Worm (Caenorhabditis elegans) whole organism, L3 larva: ENCODE measurements around the gene Y49A3A.3.
A peak's percentile ranks its signal among the peaks of the same experiment; 100 is the strongest.
"Not testable (repeated sequence)": the region's sequence is repeated elsewhere in the genome, so short reads cannot be mapped to it uniquely, and the experiment has no call there.

Experiments
- R02D3.7 ChIP-seq: fragments of 150-350 bp; optimal IDR thresholded peaks from 2 replicates; lab custom pipeline; 2014; ENCODE audit warnings: missing biosample characterization, missing genetic modification characterization
- ZK546.5 ChIP-seq: sonication (generic microtip); optimal IDR thresholded peaks from 2 replicates; lab custom pipeline; 2017; ENCODE audit warnings: missing biosample characterization, missing genetic modification characterization
- aly-2 ChIP-seq: fragments of 150-350 bp; optimal IDR thresholded peaks from 2 replicates; lab custom pipeline; 2014; ENCODE audit warnings: missing biosample characterization, missing genetic modification characterization
- ama-1 ChIP-seq: fragments of 150-350 bp; optimal IDR thresholded peaks from 2 replicates; lab custom pipeline; 2018
- ceh-16 ChIP-seq: sonication (generic microtip); optimal IDR thresholded peaks from 2 replicates; lab custom pipeline; 2017; ENCODE audit warnings: missing biosample characterization, missing genetic modification characterization
- ceh-28 ChIP-seq: fragments of 150-350 bp; optimal IDR thresholded peaks from 2 replicates; lab custom pipeline; 2014; ENCODE audit warnings: missing biosample characterization, missing genetic modification reagents, missing genetic modification characterization
- ceh-82 ChIP-seq: fragments of 150-350 bp; optimal IDR thresholded peaks from 2 replicates; lab custom pipeline; 2014; ENCODE audit warnings: missing biosample characterization, missing genetic modification characterization
- ceh-9 ChIP-seq: sonication (generic microtip); optimal IDR thresholded peaks from 2 replicates; lab custom pipeline; 2018; ENCODE audit warnings: missing biosample characterization, missing genetic modification characterization
- daf-12 ChIP-seq: fragments of 150-350 bp; optimal IDR thresholded peaks from 2 replicates; lab custom pipeline; 2014; ENCODE audit warnings: missing biosample characterization, missing genetic modification reagents, missing genetic modification characterization
- egl-5 ChIP-seq: fragments of 150-350 bp; optimal IDR thresholded peaks from 2 replicates; lab custom pipeline; 2017; ENCODE audit warnings: missing biosample characterization, missing genetic modification reagents, missing genetic modification characterization, inconsistent platforms
- elt-1 ChIP-seq: fragments of 150-350 bp; optimal IDR thresholded peaks from 2 replicates; lab custom pipeline; 2014; ENCODE audit warnings: missing biosample characterization, missing genetic modification characterization
- elt-2 ChIP-seq: sonication (generic microtip); optimal IDR thresholded peaks from 2 replicates; lab custom pipeline; 2016; ENCODE audit warnings: missing genetic modification reagents, mild to moderate bottlenecking, missing genetic modification characterization, missing compliant biosample characterization
- elt-3 ChIP-seq, 3 experiments: fragments of 150-350 bp in 1 of 3; sonication (generic microtip) in 2 of 3; optimal IDR thresholded peaks; 2 replicates in 2 of 3; 4 replicates in 1 of 3; lab custom pipeline; 2014 to 2017; ENCODE audit warnings: missing biosample characterization in 3 of 3, missing genetic modification characterization in 3 of 3
- eor-1 ChIP-seq, 2 experiments: fragments of 150-350 bp; optimal IDR thresholded peaks; 2 replicates each; lab custom pipeline; 2014 to 2018; ENCODE audit warnings: missing biosample characterization in 2 of 2, missing genetic modification characterization in 2 of 2
- fkh-10 ChIP-seq: sonication (generic microtip); optimal IDR thresholded peaks from 2 replicates; lab custom pipeline; 2017; ENCODE audit warnings: missing biosample characterization, missing genetic modification reagents, missing genetic modification characterization
- fkh-2 ChIP-seq: fragments of 150-350 bp; optimal IDR thresholded peaks from 2 replicates; lab custom pipeline; 2014; ENCODE audit warnings: missing biosample characterization, missing genetic modification reagents, missing genetic modification characterization
- fos-1 ChIP-seq: fragments of 150-350 bp; optimal IDR thresholded peaks from 2 replicates; lab custom pipeline; 2014; ENCODE audit warnings: missing biosample characterization, missing genetic modification characterization
- hmg-11 ChIP-seq: sonication (generic microtip); optimal IDR thresholded peaks from 2 replicates; lab custom pipeline; 2016; ENCODE audit warnings: missing genetic modification characterization, missing compliant biosample characterization
- jun-1 ChIP-seq: fragments of 150-350 bp; optimal IDR thresholded peaks from 2 replicates; lab custom pipeline; 2014; ENCODE audit warnings: missing biosample characterization, missing genetic modification reagents, missing genetic modification characterization
- lin-15B ChIP-seq: fragments of 150-350 bp; optimal IDR thresholded peaks from 2 replicates; lab custom pipeline; 2014; ENCODE audit warnings: missing biosample characterization, missing genetic modification characterization
- lin-39 ChIP-seq: fragments of 150-350 bp; optimal IDR thresholded peaks from 2 replicates; lab custom pipeline; 2018; ENCODE audit warnings: missing biosample characterization, missing genetic modification reagents, missing genetic modification characterization
- lsy-12 ChIP-seq: sonication (generic microtip); optimal IDR thresholded peaks from 2 replicates; lab custom pipeline; 2016; ENCODE audit warnings: mild to moderate bottlenecking, missing genetic modification characterization, missing compliant biosample characterization
- mdl-1 ChIP-seq: fragments of 150-350 bp; optimal IDR thresholded peaks from 2 replicates; lab custom pipeline; 2014; ENCODE audit warnings: missing biosample characterization, missing genetic modification characterization
- mml-1 ChIP-seq: fragments of 150-350 bp; sonication (generic microtip); optimal IDR thresholded peaks from 3 replicates; lab custom pipeline; 2014; ENCODE audit warnings: missing biosample characterization, missing genetic modification characterization
- nfya-1 ChIP-seq: sonication (generic microtip); optimal IDR thresholded peaks from 2 replicates; lab custom pipeline; 2017; ENCODE audit warnings: missing genetic modification characterization, mild to moderate bottlenecking, missing compliant biosample characterization, antibody characterized with exemption, moderate library complexity; ENCODE audit not compliant: insufficient read depth
- nhr-11 ChIP-seq: fragments of 150-350 bp; optimal IDR thresholded peaks from 2 replicates; lab custom pipeline; 2014; ENCODE audit warnings: missing biosample characterization, missing genetic modification characterization
- nhr-23 ChIP-seq: fragments of 150-350 bp; optimal IDR thresholded peaks from 2 replicates; lab custom pipeline; 2014; ENCODE audit warnings: missing biosample characterization, missing genetic modification reagents, missing genetic modification characterization
- nhr-237 ChIP-seq: fragments of 150-350 bp; optimal IDR thresholded peaks from 2 replicates; lab custom pipeline; 2014; ENCODE audit warnings: missing biosample characterization, missing genetic modification characterization
- nhr-25 ChIP-seq: sonication (generic microtip); optimal IDR thresholded peaks from 2 replicates; lab custom pipeline; 2017; ENCODE audit warnings: missing biosample characterization, missing genetic modification characterization
- nhr-28 ChIP-seq: fragments of 150-350 bp; optimal IDR thresholded peaks from 2 replicates; lab custom pipeline; 2014; ENCODE audit warnings: missing biosample characterization, missing genetic modification characterization
- nhr-43 ChIP-seq: sonication (generic microtip); optimal IDR thresholded peaks from 2 replicates; lab custom pipeline; 2016; ENCODE audit warnings: mild to moderate bottlenecking, missing genetic modification characterization, missing compliant biosample characterization; ENCODE audit not compliant: poor library complexity, severe bottlenecking
- nhr-67 ChIP-seq: fragments of 150-350 bp; optimal IDR thresholded peaks from 2 replicates; lab custom pipeline; 2014; ENCODE audit warnings: missing biosample characterization, missing genetic modification characterization
- nhr-76 ChIP-seq: fragments of 150-350 bp; sonication (generic microtip); optimal IDR thresholded peaks from 5 replicates; lab custom pipeline; 2014; ENCODE audit warnings: missing biosample characterization, missing genetic modification characterization
- nhr-77 ChIP-seq: fragments of 150-350 bp; optimal IDR thresholded peaks from 2 replicates; lab custom pipeline; 2014; ENCODE audit warnings: missing biosample characterization, missing genetic modification characterization
- pha-4 ChIP-seq: fragments of 150-350 bp; optimal IDR thresholded peaks from 2 replicates; lab custom pipeline; 2014; ENCODE audit warnings: missing biosample characterization, missing genetic modification reagents, missing genetic modification characterization
- pqm-1 ChIP-seq: fragments of 150-350 bp; optimal IDR thresholded peaks from 2 replicates; lab custom pipeline; 2017; ENCODE audit warnings: missing biosample characterization, missing genetic modification characterization, inconsistent platforms
- sea-2 ChIP-seq: fragments of 150-350 bp; sonication (generic microtip); optimal IDR thresholded peaks from 4 replicates; lab custom pipeline; 2014; ENCODE audit warnings: missing biosample characterization, missing genetic modification reagents, missing genetic modification characterization
- skn-1 ChIP-seq: fragments of 150-350 bp; optimal IDR thresholded peaks from 2 replicates; lab custom pipeline; 2014; ENCODE audit warnings: missing biosample characterization, missing genetic modification characterization
- snpc-4 ChIP-seq: fragments of 150-350 bp; optimal IDR thresholded peaks from 2 replicates; lab custom pipeline; 2014; ENCODE audit warnings: missing biosample characterization, missing genetic modification characterization
- tbx-2 ChIP-seq: sonication (generic microtip); optimal IDR thresholded peaks from 2 replicates; lab custom pipeline; 2016; ENCODE audit warnings: mild to moderate bottlenecking, missing genetic modification characterization, missing compliant biosample characterization
- unc-39 ChIP-seq: sonication (generic microtip); optimal IDR thresholded peaks from 4 replicates; lab custom pipeline; 2017; ENCODE audit warnings: missing biosample characterization, missing genetic modification characterization
- unc-62 ChIP-seq: fragments of 150-350 bp; sonication (generic microtip); optimal IDR thresholded peaks from 4 replicates; lab custom pipeline; 2014; ENCODE audit warnings: missing biosample characterization, missing genetic modification reagents, missing genetic modification characterization
- zag-1 ChIP-seq: fragments of 150-350 bp; optimal IDR thresholded peaks from 2 replicates; lab custom pipeline; 2014; ENCODE audit warnings: missing biosample characterization, missing genetic modification characterization
- ztf-11 ChIP-seq: fragments of 150-350 bp; optimal IDR thresholded peaks from 2 replicates; lab custom pipeline; 2014; ENCODE audit warnings: missing biosample characterization, missing genetic modification characterization
- ztf-4 ChIP-seq: fragments of 150-350 bp; optimal IDR thresholded peaks from 2 replicates; lab custom pipeline; 2014; ENCODE audit warnings: missing biosample characterization, missing genetic modification characterization

Gene Y49A3A.3

DNA sequence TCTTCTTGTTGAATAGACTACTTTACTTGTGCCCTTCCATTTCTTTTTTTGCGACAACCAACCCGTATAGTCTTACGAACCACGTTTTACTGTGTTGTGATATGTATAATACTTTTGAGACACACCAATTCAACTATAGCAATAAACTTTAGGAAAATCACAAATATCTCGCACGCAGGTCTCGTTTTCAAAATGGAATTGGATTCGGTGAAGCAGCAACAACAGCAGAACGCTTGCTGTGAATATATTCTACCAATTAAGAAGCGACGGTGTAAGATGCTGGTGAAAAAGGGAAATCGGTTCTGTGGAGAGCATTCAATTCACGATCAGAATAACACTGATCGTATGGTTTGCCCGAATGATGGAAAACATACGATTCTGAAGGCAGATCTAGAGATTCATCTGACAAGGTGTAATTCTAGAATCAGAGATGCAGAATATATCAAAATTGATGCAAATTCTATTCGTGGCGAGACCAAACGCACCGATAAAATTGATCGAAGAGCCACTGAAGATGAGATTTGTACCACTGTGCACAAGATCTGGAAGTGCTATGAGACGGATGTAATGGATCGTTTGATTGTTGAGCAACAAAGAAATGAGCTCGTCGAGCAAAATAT lies at the start of gene Y49A3A.3:
Y49A3A.3 (plus strand) TSS at position 153 of the 620 bp plus-strand sequence.
- TF ChIP-seq eor-1 (tag; optimal IDR thresholded peaks at IDR 0.05; lab: Kevin White, UChicago): no peak
- peak; percentile 53 for TF ChIP-seq tbx-2 (tag; lab: Kevin White, UChicago)
- peak; percentile 39 for TF ChIP-seq pqm-1 (tag; lab: Kevin White, UChicago)
- TF ChIP-seq fkh-2 (tag; lab: Kevin White, UChicago): no peak
- TF ChIP-seq ceh-82: peak; percentile 9
- no peak for TF ChIP-seq zag-1 (tag; lab: Kevin White, UChicago)
- no peak for TF ChIP-seq snpc-4 (tag; lab: Kevin White, UChicago)
- no peak for TF ChIP-seq hmg-11 (tag; lab: Kevin White, UChicago)
- no peak for TF ChIP-seq nhr-237 (tag; lab: Kevin White, UChicago)
- no peak for TF ChIP-seq nhr-76 (tag; lab: Kevin White, UChicago)
- TF ChIP-seq pha-4 (tag; lab: Kevin White, UChicago): no peak
- no peak for TF ChIP-seq unc-39
- TF ChIP-seq fkh-10: no peak
- TF ChIP-seq elt-1 (tag; lab: Kevin White, UChicago): no peak
- TF ChIP-seq ceh-16 (tag; lab: Kevin White, UChicago): no peak
- TF ChIP-seq elt-3 (tag; optimal IDR thresholded peaks at IDR 0.05; lab: Kevin White, UChicago): peak in 1 of 3 experiments; percentile 57
- TF ChIP-seq nhr-28 (tag; lab: Kevin White, UChicago): no peak
- TF ChIP-seq ztf-4 (tag; lab: Kevin White, UChicago): no peak
- no peak for TF ChIP-seq lin-39 (tag; lab: Kevin White, UChicago)
- TF ChIP-seq skn-1 (tag; lab: Kevin White, UChicago): no peak
- TF ChIP-seq nhr-11 (tag; lab: Kevin White, UChicago): no peak
- TF ChIP-seq nfya-1: no peak
- TF ChIP-seq egl-5: no peak
- TF ChIP-seq jun-1 (tag; lab: Kevin White, UChicago): peak; percentile 41
- peak; percentile 40 for TF ChIP-seq lsy-12 (tag; lab: Kevin White, UChicago)
- TF ChIP-seq ama-1 (lab: Kevin White, UChicago): peak; percentile 66
- TF ChIP-seq ZK546.5 (tag; lab: Kevin White, UChicago): no peak
- TF ChIP-seq ceh-9 (tag; lab: Kevin White, UChicago): no peak
- peak; percentile 69 for TF ChIP-seq nhr-43 (tag; lab: Kevin White, UChicago)
- TF ChIP-seq R02D3.7: no peak
- no peak for TF ChIP-seq nhr-23 (tag; lab: Kevin White, UChicago)
- TF ChIP-seq sea-2: no peak
- no peak for TF ChIP-seq unc-62
- TF ChIP-seq mdl-1 (tag; lab: Kevin White, UChicago): no peak
- TF ChIP-seq fos-1 (tag; lab: Kevin White, UChicago): no peak
- no peak for TF ChIP-seq ztf-11 (tag; lab: Kevin White, UChicago)
- no peak for TF ChIP-seq daf-12 (tag; lab: Kevin White, UChicago)
- peak; percentile 95 for TF ChIP-seq aly-2 (tag; lab: Kevin White, UChicago)
- TF ChIP-seq lin-15B: no peak
- TF ChIP-seq mml-1: no peak
- no peak for TF ChIP-seq nhr-67 (tag; lab: Kevin White, UChicago)
- no peak for TF ChIP-seq ceh-28
- peak; percentile 49 for TF ChIP-seq nhr-25
- TF ChIP-seq nhr-77 (tag; lab: Kevin White, UChicago): peak; percentile 65
- peak; percentile 48 for TF ChIP-seq elt-2 (tag; lab: Kevin White, UChicago)

- TF ChIP-seq fos-1 (tag; lab: Kevin White, UChicago); elt-3 (tag; optimal IDR thresholded peaks at IDR 0.05; lab: Kevin White, UChicago); elt-1 (tag; lab: Kevin White, UChicago): not testable (repeated sequence)
Measured at ce11 chrV:14306771-14307170, 47.4 kb upstream of the Y49A3A.3 start, which contains the start of gene spig-4. Gene spig-4, minus strand, starts transcription at chrV:14306871.
